Fruit fly (Drosophila melanogaster): ENCODE measurements around the gene CG33124.

DNA sequence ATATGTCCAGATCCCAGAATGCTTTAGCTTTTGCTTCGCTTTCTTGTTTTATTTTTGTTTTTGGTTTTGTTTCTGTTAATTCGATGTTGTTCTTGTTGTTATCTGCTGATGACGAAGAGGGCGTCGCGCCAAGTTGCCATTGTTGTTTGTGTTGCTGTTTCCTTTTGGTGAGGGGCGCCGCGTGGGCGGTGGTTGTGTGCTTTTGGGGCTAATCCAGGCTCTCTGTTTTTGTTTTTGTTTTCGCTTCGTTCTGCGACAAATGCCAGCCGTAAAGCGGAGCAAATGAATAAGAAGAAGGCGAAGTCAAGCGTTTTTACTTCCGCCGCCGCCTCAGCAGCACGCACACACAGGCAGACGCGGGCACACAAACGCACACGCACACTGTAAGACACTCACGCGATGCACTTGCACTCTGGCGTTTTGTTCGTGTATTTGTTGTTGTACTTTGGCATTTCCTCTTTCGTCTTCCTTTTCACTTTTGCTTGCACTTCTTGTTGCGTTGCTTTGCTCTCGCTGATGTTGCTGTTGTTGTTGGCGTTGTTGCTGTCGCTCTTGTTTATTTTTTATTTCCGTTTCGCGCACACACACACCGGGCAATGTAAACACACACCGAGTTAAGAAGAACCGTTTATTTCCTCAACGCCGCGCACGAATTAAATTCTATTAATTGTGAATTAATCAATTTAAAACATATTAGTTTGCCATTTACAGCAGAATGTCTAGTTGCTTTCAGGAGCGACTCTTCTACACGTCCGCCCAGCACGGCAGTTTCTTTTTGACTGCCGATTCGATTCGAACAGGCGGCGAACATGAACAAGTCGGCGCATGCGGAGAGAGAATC lies 30.7 kb downstream of the CG33124 start, which contains the start of gene aop:
- TF ChIP-seq psq (optimal IDR thresholded peaks at IDR 0.05): no peak
- no peak for TF ChIP-seq Dll (optimal IDR thresholded peaks at IDR 0.05)
- TF ChIP-seq usp (GFP tag; optimal IDR thresholded peaks at IDR 0.05): no peak

Measured in whole organism.